Worm (Caenorhabditis elegans) whole organism, L1 larva: ENCODE data around the gene str-106.

Experiments
- C04F5.9 ChIP-seq: sonication (generic microtip); optimal IDR thresholded peaks from 2 replicates; lab custom pipeline; 2016; ENCODE audit warnings: missing genetic modification characterization, missing compliant biosample characterization
- ama-1 ChIP-seq: fragments of 150-350 bp; optimal IDR thresholded peaks from 2 replicates; lab custom pipeline; 2014
- elt-2 ChIP-seq: sonication (generic microtip); optimal IDR thresholded peaks from 2 replicates; lab custom pipeline; 2016; ENCODE audit warnings: missing genetic modification characterization, mild to moderate bottlenecking, inconsistent platforms, missing compliant biosample characterization, missing genetic modification reagents
- elt-3 ChIP-seq, 6 experiments: fragments of 150-350 bp in 1 of 6; sonication (generic microtip); optimal IDR thresholded peaks; 2 replicates each; lab custom pipeline; 2017 to 2018; ENCODE audit warnings: missing biosample characterization in 6 of 6, missing genetic modification characterization in 6 of 6, inconsistent platforms in 1 of 6
- fos-1 ChIP-seq: fragments of 150-350 bp; optimal IDR thresholded peaks from 2 replicates; lab custom pipeline; 2014; ENCODE audit warnings: missing biosample characterization, missing genetic modification characterization
- lin-35 ChIP-seq, 2 experiments: fragments of 150-350 bp; optimal IDR thresholded peaks; 2 replicates each; lab custom pipeline; 2014; ENCODE audit warnings: missing biosample characterization in 2 of 2, missing genetic modification characterization in 2 of 2, missing genetic modification reagents in 2 of 2
- lir-3 ChIP-seq: sonication (generic microtip); optimal IDR thresholded peaks from 2 replicates; lab custom pipeline; 2016; ENCODE audit warnings: mild to moderate bottlenecking, missing genetic modification characterization, moderate library complexity, missing compliant biosample characterization; ENCODE audit not compliant: poor library complexity
- nhr-85 ChIP-seq: sonication (generic microtip); peaks from one replicate; lab custom pipeline; 2016; ENCODE audit warnings: missing genetic modification characterization, inconsistent platforms, missing compliant biosample characterization
- pax-3 ChIP-seq: fragments of 200-800 bp; sonication (Bioruptor generic); optimal IDR thresholded peaks from 2 replicates; lab custom pipeline; 2018; ENCODE audit warnings: mild to moderate bottlenecking, missing genetic modification characterization, moderate library complexity, missing compliant biosample characterization
- rnt-1 ChIP-seq: sonication (generic microtip); optimal IDR thresholded peaks from 2 replicates; lab custom pipeline; 2016; ENCODE audit warnings: mild to moderate bottlenecking, missing genetic modification characterization, moderate library complexity, missing compliant biosample characterization
- swsn-7 ChIP-seq: sonication (generic microtip); optimal IDR thresholded peaks from 2 replicates; lab custom pipeline; 2016; ENCODE audit warnings: missing genetic modification characterization, missing compliant biosample characterization

DNA sequence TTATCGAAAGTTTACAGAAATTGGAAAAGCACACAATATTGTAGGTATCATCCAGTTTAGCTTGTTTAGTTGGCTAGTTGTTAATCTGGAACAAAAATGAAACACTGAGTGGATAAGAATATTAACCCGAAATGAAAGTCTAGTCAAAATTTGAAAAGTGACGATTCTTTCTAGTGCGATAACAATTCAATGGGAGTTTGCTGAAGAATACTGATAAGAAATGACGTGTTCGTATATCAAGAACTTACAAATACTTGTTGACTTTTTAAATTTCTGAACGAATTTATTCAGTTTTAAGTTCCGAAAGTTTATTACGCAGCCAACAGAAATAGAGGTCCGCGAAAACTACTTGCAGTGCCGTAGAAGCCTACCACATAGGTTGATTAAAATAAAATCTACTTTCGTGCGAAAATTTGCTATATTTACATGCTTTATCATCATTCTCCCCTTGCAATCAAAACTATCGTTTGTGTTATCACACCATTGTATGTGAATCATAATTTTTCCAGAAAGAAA is 37.3 kb upstream of the str-106 start, which contains the start of gene fbxa-88:
- TF ChIP-seq elt-2 (tag; lab: Kevin White, UChicago) (peak; percentile 80), ama-1 (lab: Kevin White, UChicago) (no peak), fos-1 (tag; lab: Kevin White, UChicago) (no peak), rnt-1 (no peak), elt-3 (tag; optimal IDR thresholded peaks at IDR 0.05; lab: Kevin White, UChicago) (no peak), pax-3 (no peak), C04F5.9 (no peak), lin-35 (GFP tag; optimal IDR thresholded peaks at IDR 0.05; lab: Kevin White, UChicago) (no peak), swsn-7 (tag; lab: Kevin White, UChicago) (no peak), nhr-85 (tag; lab: Kevin White, UChicago) (no peak), lir-3 (tag; lab: Kevin White, UChicago) (no peak)
